Fruit fly (Drosophila melanogaster): ENCODE measurements around the gene spartin.

DNA sequence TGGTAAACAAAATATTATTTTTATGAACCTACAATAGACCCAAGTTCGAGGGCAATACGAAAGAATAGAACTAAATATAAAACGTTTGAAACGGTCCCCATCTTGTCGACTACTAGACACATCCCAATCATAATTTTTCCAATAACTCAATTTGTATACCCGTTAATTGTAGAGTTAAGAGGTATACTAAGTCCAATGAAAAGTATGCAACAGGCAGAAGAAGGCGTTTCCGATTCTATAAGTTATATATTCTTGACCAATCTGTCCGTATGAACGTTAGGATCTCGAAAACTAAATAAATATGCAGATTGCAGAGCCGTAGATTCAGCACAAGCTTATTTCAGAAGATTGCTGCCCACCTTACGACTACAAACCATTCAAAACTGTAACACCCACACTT is 35.9 kb downstream of the spartin start, which contains the start of gene CG33927:
- TF ChIP-seq CG15336 (GFP tag; IDR thresholded peaks at IDR 0.05): no peak
- no peak for TF ChIP-seq Eip93F (GFP tag; optimal IDR thresholded peaks at IDR 0.05)
- no peak for TF ChIP-seq CG6276 (GFP tag; optimal IDR thresholded peaks at IDR 0.05)
- no peak for TF ChIP-seq esn (GFP tag; optimal IDR thresholded peaks at IDR 0.05)
- no peak for TF ChIP-seq CG6854 (GFP tag; optimal IDR thresholded peaks at IDR 0.05)
- TF ChIP-seq ss (GFP tag; optimal IDR thresholded peaks at IDR 0.05): no peak
